Fruit fly (Drosophila melanogaster) whole organism, wandering third instar larva: ENCODE measurements around the gene CG9518.
A peak's percentile ranks its signal among the peaks of the same experiment; 100 is the strongest.

Source experiments
- CG32264 ChIP-seq: fragments of 200-800 bp; sonication (Bioruptor generic); optimal IDR thresholded peaks from 2 replicates; lab custom pipeline; 2016; ENCODE audit warnings: missing biosample characterization, missing genetic modification characterization
- CG9705 ChIP-seq: fragments of 200-800 bp; sonication (Bioruptor generic); optimal IDR thresholded peaks from 2 replicates; lab custom pipeline; 2018; ENCODE audit warnings: missing biosample characterization, mild to moderate bottlenecking, missing genetic modification characterization
- CrebA ChIP-seq: fragments of 200-800 bp; sonication (Bioruptor generic); optimal IDR thresholded peaks from 2 replicates; lab custom pipeline; 2016; ENCODE audit warnings: missing biosample characterization, mild to moderate bottlenecking, missing genetic modification characterization, borderline replicate concordance
- Dif ChIP-seq: fragments of 200-275, 200-300 bp; sonication (Bioruptor generic); optimal IDR thresholded peaks from 2 replicates; lab custom pipeline; 2018; ENCODE audit warnings: missing biosample characterization, missing genetic modification characterization; ENCODE audit not compliant: partially characterized antibody
- GATAd ChIP-seq: sonication (Bioruptor generic); optimal IDR thresholded peaks from 2 replicates; lab custom pipeline; 2016; ENCODE audit warnings: missing biosample characterization, missing genetic modification characterization
- HLH106 ChIP-seq: fragments of 200-800 bp; optimal IDR thresholded peaks from 3 replicates; lab custom pipeline; 2019; ENCODE audit warnings: missing biosample characterization, mild to moderate bottlenecking, missing genetic modification characterization, moderate library complexity
- Hnf4 ChIP-seq: fragments of 200-800 bp; sonication (Bioruptor generic); optimal IDR thresholded peaks from 2 replicates; lab custom pipeline; 2016; ENCODE audit warnings: missing biosample characterization, mild to moderate bottlenecking, missing genetic modification characterization
- Hr78 ChIP-seq: fragments of >200 bp; optimal IDR thresholded peaks from 2 replicates; lab custom pipeline; 2017; ENCODE audit warnings: missing biosample characterization, missing genetic modification characterization
- Hr83 ChIP-seq: fragments of 200-300 bp; sonication (Bioruptor generic); optimal IDR thresholded peaks from 2 replicates; lab custom pipeline; 2016; ENCODE audit warnings: missing biosample characterization, mild to moderate bottlenecking, missing genetic modification characterization, moderate library complexity; ENCODE audit not compliant: poor library complexity, severe bottlenecking
- Jra ChIP-seq: sonication (Bioruptor generic); optimal IDR thresholded peaks from 2 replicates; lab custom pipeline; 2016; ENCODE audit warnings: missing biosample characterization, missing genetic modification characterization
- Mio ChIP-seq: sonication (Bioruptor generic); optimal IDR thresholded peaks from 2 replicates; lab custom pipeline; 2016; ENCODE audit warnings: missing biosample characterization, missing genetic modification characterization
- Myc ChIP-seq: fragments of >200 bp; optimal IDR thresholded peaks from 2 replicates; lab custom pipeline; 2017
- N ChIP-seq: fragments of >200 bp; optimal IDR thresholded peaks from 2 replicates; lab custom pipeline; 2018; ENCODE audit warnings: missing biosample characterization, missing external identifiers, missing genetic modification characterization
- Rel ChIP-seq, 2 experiments: fragments of 200-800 bp; sonication (Bioruptor generic) in 1 of 2; optimal IDR thresholded peaks; 2 replicates in 1 of 2; 3 replicates in 1 of 2; lab custom pipeline; 2016 to 2019; ENCODE audit warnings: mild to moderate bottlenecking in 2 of 2, missing biosample characterization in 2 of 2, missing genetic modification characterization in 2 of 2, moderate library complexity in 1 of 2
- Sp1 ChIP-seq: fragments of 200-800 bp; sonication (Bioruptor generic); optimal IDR thresholded peaks from 3 replicates; lab custom pipeline; 2019; ENCODE audit warnings: missing biosample characterization, mild to moderate bottlenecking, missing genetic modification characterization, moderate library complexity
- br ChIP-seq: fragments of 200-800 bp; sonication (Bioruptor generic); optimal IDR thresholded peaks from 2 replicates; lab custom pipeline; 2016; ENCODE audit warnings: missing biosample characterization, missing genetic modification characterization
- brk ChIP-seq: fragments of 200-800 bp; sonication (Bioruptor generic); optimal IDR thresholded peaks from 2 replicates; lab custom pipeline; 2016; ENCODE audit warnings: missing biosample characterization, mild to moderate bottlenecking, missing genetic modification characterization
- dmrt93B ChIP-seq: fragments of 200-800 bp; sonication (Bioruptor generic); optimal IDR thresholded peaks from 2 replicates; lab custom pipeline; 2018; ENCODE audit warnings: missing biosample characterization, mild to moderate bottlenecking, missing genetic modification characterization
- dsf ChIP-seq: sonication (Bioruptor generic); optimal IDR thresholded peaks from 2 replicates; lab custom pipeline; 2016; ENCODE audit warnings: missing biosample characterization, missing genetic modification characterization, borderline replicate concordance
- ey ChIP-seq: fragments of 200-800 bp; sonication (Bioruptor generic); optimal IDR thresholded peaks from 2 replicates; lab custom pipeline; 2016; ENCODE audit warnings: missing biosample characterization, missing genetic modification characterization
- foxo ChIP-seq, 2 experiments: fragments of 200-800 bp; sonication (Bioruptor generic); optimal IDR thresholded peaks; 2 replicates in 1 of 2; 3 replicates in 1 of 2; lab custom pipeline; 2016 to 2017; ENCODE audit warnings: missing biosample characterization in 2 of 2, missing genetic modification characterization in 2 of 2
- h ChIP-seq: fragments of 200-800 bp; sonication (Bioruptor generic); optimal IDR thresholded peaks from 3 replicates; lab custom pipeline; 2016; ENCODE audit warnings: missing biosample characterization, mild to moderate bottlenecking, missing genetic modification characterization
- jim ChIP-seq: fragments of 175-275, 200-325 bp; sonication (Bioruptor generic); optimal IDR thresholded peaks from 2 replicates; lab custom pipeline; 2016; ENCODE audit warnings: missing biosample characterization, mild to moderate bottlenecking, missing genetic modification characterization
- lola ChIP-seq: fragments of >200 bp; optimal IDR thresholded peaks from 2 replicates; lab custom pipeline; 2017; ENCODE audit warnings: missing biosample characterization, missing genetic modification characterization
- pan ChIP-seq: fragments of >200 bp; optimal IDR thresholded peaks from 2 replicates; lab custom pipeline; 2017
- rgr ChIP-seq: fragments of 200-800 bp; sonication (Bioruptor generic); optimal IDR thresholded peaks from 3 replicates; lab custom pipeline; 2016; ENCODE audit warnings: missing biosample characterization, mild to moderate bottlenecking, missing genetic modification characterization
- sage ChIP-seq: fragments of 200-800 bp; sonication (Bioruptor generic); optimal IDR thresholded peaks from 2 replicates; lab custom pipeline; 2016; ENCODE audit warnings: missing biosample characterization, mild to moderate bottlenecking, missing genetic modification characterization
- sv ChIP-seq: fragments of 200-800 bp; sonication (Bioruptor generic); optimal IDR thresholded peaks from 3 replicates; lab custom pipeline; 2016; ENCODE audit warnings: missing biosample characterization, missing genetic modification characterization
- tai ChIP-seq: sonication (Bioruptor generic); optimal IDR thresholded peaks from 2 replicates; lab custom pipeline; 2016; ENCODE audit warnings: missing biosample characterization, missing genetic modification characterization
- usp ChIP-seq: fragments of >200 bp; optimal IDR thresholded peaks from 2 replicates; lab custom pipeline; 2017; ENCODE audit warnings: missing biosample characterization, missing genetic modification characterization

The CG9518 gene

DNA sequence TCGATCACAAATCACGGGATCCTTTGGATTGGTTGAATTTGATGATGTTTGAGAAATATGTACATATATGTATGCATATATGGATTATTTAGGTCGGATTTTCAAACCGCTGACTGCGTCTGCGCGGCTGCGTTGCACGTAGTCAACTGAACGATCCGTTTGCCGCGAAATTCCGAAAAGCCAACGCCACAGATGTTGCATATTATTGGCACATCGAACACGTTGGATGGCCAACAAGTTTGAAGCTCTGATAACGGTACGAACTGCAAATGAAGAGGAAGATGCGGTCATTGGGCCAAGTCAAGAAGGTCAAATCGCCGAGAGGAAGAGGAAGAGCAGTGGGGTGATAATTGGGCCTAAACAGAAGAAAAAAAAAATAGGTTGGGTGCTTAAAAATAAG lies at the start of gene CG9518:
TSS of gene CG9518 (minus strand) at position 154 of the 400 bp plus-strand sequence.
- TF ChIP-seq jim (GFP tag; lab: Kevin White, UChicago): no peak
- no peak for TF ChIP-seq br (GFP tag; lab: Kevin White, UChicago)
- TF ChIP-seq dmrt93B: no peak
- TF ChIP-seq CG32264: no peak
- no peak for TF ChIP-seq Hr78 (GFP tag; lab: Kevin White, UChicago)
- no peak for TF ChIP-seq dsf (GFP tag; lab: Kevin White, UChicago)
- no peak for TF ChIP-seq Mio (GFP tag; lab: Kevin White, UChicago)
- TF ChIP-seq lola: no peak
- no peak for TF ChIP-seq foxo (GFP tag; optimal IDR thresholded peaks at IDR 0.05; lab: Kevin White, UChicago)

- TF ChIP-seq CrebA (GFP tag; lab: Kevin White, UChicago) (peak; percentile 71), br (GFP tag; lab: Kevin White, UChicago) (no peak), CG32264 (no peak), Hr83 (GFP tag; lab: Kevin White, UChicago) (no peak), rgr (GFP tag; lab: Kevin White, UChicago) (peak; percentile 11), CG9705 (no peak), Sp1 (GFP tag; lab: Kevin White, UChicago) (peak; percentile 55), usp (GFP tag; lab: Kevin White, UChicago) (no peak), Myc (lab: Kevin White, UChicago) (no peak), h (GFP tag; lab: Kevin White, UChicago) (peak; percentile 11), Hnf4 (GFP tag; lab: Kevin White, UChicago) (no peak)
Observed at dm6 chrX:14918750-14919247, 47.8 kb upstream of the CG9518 start, which contains the start of gene Eo. Gene Eo, minus strand, starts transcription at chrX:14918800.

DNA sequence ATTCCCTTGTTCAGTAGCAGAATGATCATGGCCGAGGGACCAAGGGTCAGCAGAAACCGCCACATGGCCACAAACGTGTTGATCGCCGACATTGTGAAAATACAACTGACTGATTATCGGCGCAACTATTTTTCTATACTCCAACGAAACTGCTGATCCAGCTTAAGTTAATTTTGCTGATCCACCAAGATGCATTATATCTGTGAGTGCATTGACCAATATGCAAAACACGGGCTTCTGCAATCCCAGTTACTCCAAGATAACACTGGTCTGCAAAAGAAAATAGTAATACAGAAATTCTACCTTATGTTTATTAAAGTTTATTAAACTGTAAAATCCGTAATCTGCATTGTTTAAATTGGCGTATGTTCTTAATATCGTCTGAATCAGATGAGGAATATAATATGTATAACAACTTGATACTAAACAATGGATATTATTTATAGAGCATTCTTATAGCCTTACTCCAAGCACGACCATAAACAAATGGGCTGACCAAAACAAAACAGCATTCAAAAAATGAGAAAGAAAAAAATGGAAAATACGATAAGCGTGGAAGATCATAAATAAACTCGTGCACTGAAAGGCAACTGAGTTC lies 42.8 kb upstream of the CG9518 start, which contains the start of gene CG12398:
TSS of gene CG12398 (minus strand) at position 107 of the 598 bp plus-strand sequence.
- TF ChIP-seq GATAd (GFP tag; lab: Kevin White, UChicago) (no peak), br (GFP tag; lab: Kevin White, UChicago) (no peak), CrebA (GFP tag; lab: Kevin White, UChicago) (no peak), N (GFP tag; lab: Kevin White, UChicago) (no peak), brk (GFP tag; lab: Kevin White, UChicago) (no peak), Dif (GFP tag; lab: Kevin White, UChicago) (no peak), pan (lab: Kevin White, UChicago) (no peak), rgr (GFP tag; lab: Kevin White, UChicago) (no peak), Mio (GFP tag; lab: Kevin White, UChicago) (no peak), tai (GFP tag; lab: Kevin White, UChicago) (no peak), Rel (GFP tag; optimal IDR thresholded peaks at IDR 0.05; lab: Kevin White, UChicago) (no peak), Rel (tag; optimal IDR thresholded peaks at IDR 0.05; lab: Kevin White, UChicago) (no peak), Hnf4 (GFP tag; lab: Kevin White, UChicago) (no peak), ey (GFP tag; lab: Kevin White, UChicago) (no peak), foxo (GFP tag; optimal IDR thresholded peaks at IDR 0.05; lab: Kevin White, UChicago) (no peak), dmrt93B (no peak), Hr78 (GFP tag; lab: Kevin White, UChicago) (no peak), sv (GFP tag; lab: Kevin White, UChicago) (no peak)
- TF ChIP-seq, all 38 proteins: peak for 0

DNA sequence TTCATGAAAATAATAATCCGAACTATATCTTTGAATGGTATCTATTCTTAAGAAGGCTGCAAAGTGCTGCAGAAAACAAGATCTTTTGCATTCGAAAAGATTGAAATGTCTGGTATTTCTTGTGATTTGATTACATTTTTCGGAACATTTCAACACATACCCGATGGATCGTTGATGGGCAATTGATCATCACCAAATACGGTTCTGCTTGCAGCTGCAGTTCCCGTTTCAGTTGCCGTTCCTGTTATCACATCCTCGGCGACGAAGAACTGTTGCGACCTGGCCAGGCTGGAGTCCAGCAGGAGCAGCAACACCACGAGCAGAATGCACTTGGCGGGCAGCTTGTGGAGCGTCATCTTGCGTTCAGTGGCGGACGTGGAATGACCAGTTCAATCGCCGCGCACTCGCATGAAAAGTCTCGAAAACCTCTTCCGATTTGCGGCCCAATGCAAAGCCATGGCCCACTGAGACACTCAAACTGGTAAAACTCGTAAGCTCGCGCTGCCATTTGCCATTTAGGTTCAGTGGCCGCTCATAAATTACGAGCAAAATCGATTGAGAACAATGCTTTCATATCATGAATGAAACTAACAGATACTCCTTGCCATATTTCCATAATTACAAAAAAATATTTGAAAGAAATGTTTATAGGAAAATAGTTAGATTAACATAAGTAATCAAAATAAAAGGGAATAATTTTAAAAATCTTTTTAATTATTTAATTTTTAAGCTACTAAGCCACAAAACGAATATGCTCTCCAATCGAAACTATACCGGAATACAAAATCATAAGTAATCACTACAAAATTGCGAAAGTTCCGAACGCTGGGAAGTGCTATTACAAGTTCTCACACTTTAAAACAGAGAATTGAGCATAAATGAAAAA lies 39.7 kb upstream of the CG9518 start, which contains the start of gene CG14406:
TSS of gene CG14406 (minus strand) at position 382 of the 886 bp plus-strand sequence.
- TF ChIP-seq Jra: no peak
- peak; percentile 25 for TF ChIP-seq h (GFP tag; lab: Kevin White, UChicago)
- TF ChIP-seq GATAd (GFP tag; lab: Kevin White, UChicago): no peak
- TF ChIP-seq sage: no peak
- TF ChIP-seq CG32264: no peak
- TF ChIP-seq tai (GFP tag; lab: Kevin White, UChicago): no peak
- peak; percentile 37 for TF ChIP-seq HLH106 (tag; lab: Kevin White, UChicago)
